Worm (Caenorhabditis elegans): Measurements from ENCODE around the gene ZK896.1.
A peak's percentile ranks its signal among the peaks of the same experiment; 100 is the strongest.

DNA sequence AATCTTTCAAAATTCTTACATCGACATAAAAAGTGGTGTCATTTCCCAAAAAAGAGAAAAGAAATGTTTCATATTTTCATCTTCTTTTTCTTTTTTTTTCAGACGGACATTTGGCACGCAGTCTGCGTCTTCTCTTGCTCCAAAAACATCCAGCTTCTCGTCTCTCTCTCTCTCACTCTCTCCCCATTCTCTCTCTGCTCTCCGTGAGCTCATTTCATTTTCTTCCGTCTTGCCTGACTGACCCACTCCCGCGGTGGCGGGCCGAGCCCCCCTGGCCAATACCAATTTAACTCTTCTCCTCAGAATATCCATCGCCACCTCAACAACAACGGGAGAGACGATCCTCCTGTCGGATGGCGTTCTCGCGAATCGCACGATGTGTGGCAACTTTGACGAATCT, 29.6 kb downstream of the ZK896.1 start, which contains the start of gene txt-19:
- TF ChIP-seq R02D3.7 (tag; optimal IDR thresholded peaks at IDR 0.05) (no peak), F13H6.1 (tag; optimal IDR thresholded peaks at IDR 0.05) (peak; percentile 28), lin-39 (tag; optimal IDR thresholded peaks at IDR 0.05) (no peak), ztf-4 (tag; optimal IDR thresholded peaks at IDR 0.05) (no peak), fos-1 (tag; optimal IDR thresholded peaks at IDR 0.05) (no peak), nhr-11 (tag; optimal IDR thresholded peaks at IDR 0.05) (no peak), zag-1 (tag; optimal IDR thresholded peaks at IDR 0.05) (no peak), egl-27 (tag; optimal IDR thresholded peaks at IDR 0.05) (no peak)
